Worm (Caenorhabditis elegans) whole organism, late embryonic: ENCODE measurements around the gene F38H4.5.

Source experiments
- F13H6.1 ChIP-seq: sonication (generic microtip); optimal IDR thresholded peaks from 2 replicates; lab custom pipeline; 2016; ENCODE audit warnings: missing genetic modification characterization, missing compliant biosample characterization
- ahr-1 ChIP-seq: sonication (generic microtip); optimal IDR thresholded peaks from 2 replicates; lab custom pipeline; 2016; ENCODE audit warnings: missing genetic modification characterization, missing compliant biosample characterization
- ceh-34 ChIP-seq: sonication (generic microtip); optimal IDR thresholded peaks from 2 replicates; lab custom pipeline; 2016; ENCODE audit warnings: mild to moderate bottlenecking, missing genetic modification characterization, missing compliant biosample characterization
- ceh-9 ChIP-seq: sonication (generic microtip); optimal IDR thresholded peaks from 2 replicates; lab custom pipeline; 2016; ENCODE audit warnings: mild to moderate bottlenecking, missing genetic modification characterization, inconsistent platforms, missing compliant biosample characterization
- fkh-10 ChIP-seq: fragments of 150-350 bp; optimal IDR thresholded peaks from 2 replicates; lab custom pipeline; 2014; ENCODE audit warnings: missing biosample characterization, missing genetic modification reagents, missing genetic modification characterization
- hlh-30 ChIP-seq: sonication (generic microtip); optimal IDR thresholded peaks from 2 replicates; lab custom pipeline; 2017; ENCODE audit warnings: antibody characterized with exemption, missing genetic modification characterization, missing compliant biosample characterization; ENCODE audit not compliant: insufficient read depth
- nhr-11 ChIP-seq: fragments of 150-350 bp; optimal IDR thresholded peaks from 2 replicates; lab custom pipeline; 2014; ENCODE audit warnings: missing biosample characterization, missing genetic modification characterization
- pha-4 ChIP-seq: fragments of 150-350 bp; optimal IDR thresholded peaks from 2 replicates; lab custom pipeline; 2018; ENCODE audit warnings: missing biosample characterization, missing genetic modification reagents, missing genetic modification characterization
- pqm-1 ChIP-seq: sonication (generic microtip); optimal IDR thresholded peaks from 2 replicates; lab custom pipeline; 2016; ENCODE audit warnings: missing genetic modification characterization, missing compliant biosample characterization

DNA sequence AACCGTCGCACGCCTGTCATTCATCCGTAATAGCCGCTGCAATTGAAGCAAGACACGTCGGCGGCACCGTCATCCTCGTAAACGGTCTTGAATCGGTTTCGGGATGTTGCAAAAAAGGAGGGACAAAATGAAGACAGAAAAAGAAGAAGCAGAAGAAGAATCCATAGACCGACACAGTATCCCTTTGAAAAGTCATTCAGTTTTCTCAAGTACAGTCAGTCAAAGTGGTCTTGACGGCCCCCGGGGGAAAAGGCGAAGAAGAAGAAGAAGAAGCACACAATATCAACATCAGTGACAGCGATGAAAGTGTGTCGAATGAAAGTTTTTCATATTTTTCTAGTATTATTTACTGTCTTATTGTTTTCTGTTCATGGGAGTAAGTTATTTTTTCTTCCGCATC is 26.3 kb downstream of the F38H4.5 start, which contains the start of gene cutl-27:
- TF ChIP-seq pha-4 (tag; lab: Kevin White, UChicago) (no peak), ceh-9 (tag; lab: Kevin White, UChicago) (no peak), pqm-1 (tag; lab: Kevin White, UChicago) (no peak), nhr-11 (tag; lab: Kevin White, UChicago) (no peak), hlh-30 (no peak), ahr-1 (tag; lab: Kevin White, UChicago) (no peak), F13H6.1 (no peak), ceh-34 (tag; lab: Kevin White, UChicago) (no peak), fkh-10 (GFP tag; lab: Kevin White, UChicago) (no peak)
